Worm (Caenorhabditis elegans) whole organism, L2 larva: Measurements from ENCODE around the gene ins-7.

ENCODE experiments used
- F13H6.1 ChIP-seq: sonication (generic microtip); optimal IDR thresholded peaks from 2 replicates; lab custom pipeline; 2016; ENCODE audit warnings: missing genetic modification characterization, missing compliant biosample characterization
- alr-1 ChIP-seq: fragments of 150-350 bp; optimal IDR thresholded peaks from 2 replicates; lab custom pipeline; 2014; ENCODE audit warnings: missing biosample characterization, missing genetic modification characterization
- lin-13 ChIP-seq: fragments of 150-350 bp; optimal IDR thresholded peaks from 2 replicates; lab custom pipeline; 2014; ENCODE audit warnings: missing biosample characterization, missing genetic modification reagents, missing genetic modification characterization
- lin-39 ChIP-seq: fragments of 150-350 bp; optimal IDR thresholded peaks from 2 replicates; lab custom pipeline; 2014; ENCODE audit warnings: missing biosample characterization, missing genetic modification reagents, missing genetic modification characterization
- mdl-1 ChIP-seq, 2 experiments: fragments of 150-350 bp in 1 of 2; sonication (generic microtip) in 1 of 2; optimal IDR thresholded peaks; 2 replicates each; lab custom pipeline; 2017; ENCODE audit warnings: missing biosample characterization in 2 of 2, missing genetic modification characterization in 2 of 2
- nhr-11 ChIP-seq: fragments of 150-350 bp; optimal IDR thresholded peaks from 2 replicates; lab custom pipeline; 2014; ENCODE audit warnings: missing biosample characterization, missing genetic modification characterization
- nhr-77 ChIP-seq: fragments of 150-350 bp; optimal IDR thresholded peaks from 2 replicates; lab custom pipeline; 2014; ENCODE audit warnings: missing biosample characterization, missing genetic modification characterization
- unc-39 ChIP-seq: fragments of 150-350 bp; optimal IDR thresholded peaks from 2 replicates; lab custom pipeline; 2014; ENCODE audit warnings: missing biosample characterization, missing genetic modification characterization
- unc-55 ChIP-seq: fragments of 150-350 bp; sonication (generic microtip); optimal IDR thresholded peaks from 3 replicates; lab custom pipeline; 2014; ENCODE audit warnings: missing biosample characterization, missing genetic modification reagents, missing genetic modification characterization
- unc-62 ChIP-seq: fragments of 150-350 bp; optimal IDR thresholded peaks from 2 replicates; lab custom pipeline; 2014; ENCODE audit warnings: missing biosample characterization, missing genetic modification reagents, missing genetic modification characterization
- ztf-11 ChIP-seq: sonication (generic microtip); optimal IDR thresholded peaks from 2 replicates; lab custom pipeline; 2017; ENCODE audit warnings: missing biosample characterization, missing genetic modification characterization
- ztf-4 ChIP-seq: fragments of 150-350 bp; optimal IDR thresholded peaks from 2 replicates; lab custom pipeline; 2014; ENCODE audit warnings: missing biosample characterization, missing genetic modification characterization

- no peak for TF ChIP-seq unc-39 (tag; lab: Kevin White, UChicago)
- no peak for TF ChIP-seq mdl-1 (tag; optimal IDR thresholded peaks at IDR 0.05; lab: Kevin White, UChicago)
- no peak for TF ChIP-seq lin-13 (GFP tag; lab: Kevin White, UChicago)
- TF ChIP-seq F13H6.1 (tag; lab: Kevin White, UChicago): no peak
- TF ChIP-seq ztf-4: no peak
- TF ChIP-seq alr-1 (tag; lab: Kevin White, UChicago): no peak
- no peak for TF ChIP-seq nhr-11
- no peak for TF ChIP-seq nhr-77 (tag; lab: Kevin White, UChicago)
- TF ChIP-seq lin-39 (tag; lab: Kevin White, UChicago): no peak
- TF ChIP-seq unc-55 (GFP tag; lab: Kevin White, UChicago): no peak
- no peak for TF ChIP-seq unc-62 (GFP tag; lab: Kevin White, UChicago)
- no peak for TF ChIP-seq ztf-11 (tag; lab: Kevin White, UChicago)
Observed at ce11 chrIV:9709887-9710286, 27.2 kb upstream of the ins-7 start, which contains the start of gene nhr-38.
